Fruit fly (Drosophila melanogaster) whole organism, embryonic: ENCODE data around the gene Sec15.

Source experiments
- Asciz ChIP-seq: fragments of 200-800 bp; sonication (Bioruptor generic); optimal IDR thresholded peaks from 2 replicates; lab custom pipeline; 2017; ENCODE audit warnings: missing biosample characterization, mild to moderate bottlenecking, missing genetic modification characterization, missing genetic modification reagents
- Dll ChIP-seq: fragments of 200-800 bp; sonication (Bioruptor generic); IDR thresholded peaks from 4 replicates; pipeline ENCODE4 v1.3.6; 2022; ENCODE audit warnings: missing biosample characterization, missing genetic modification characterization; ENCODE audit not compliant: partially characterized antibody
- al ChIP-seq: fragments of 200-800 bp; sonication (Bioruptor generic); IDR thresholded peaks from 2 replicates; pipeline ENCODE4 v1.3.6; 2022; ENCODE audit warnings: missing biosample characterization, missing genetic modification characterization
- ranshi ChIP-seq: fragments of 200-800 bp; sonication (Bioruptor generic); IDR thresholded peaks from 2 replicates; pipeline ENCODE4 v1.3.6; 2022; ENCODE audit warnings: missing biosample characterization, missing genetic modification characterization

DNA sequence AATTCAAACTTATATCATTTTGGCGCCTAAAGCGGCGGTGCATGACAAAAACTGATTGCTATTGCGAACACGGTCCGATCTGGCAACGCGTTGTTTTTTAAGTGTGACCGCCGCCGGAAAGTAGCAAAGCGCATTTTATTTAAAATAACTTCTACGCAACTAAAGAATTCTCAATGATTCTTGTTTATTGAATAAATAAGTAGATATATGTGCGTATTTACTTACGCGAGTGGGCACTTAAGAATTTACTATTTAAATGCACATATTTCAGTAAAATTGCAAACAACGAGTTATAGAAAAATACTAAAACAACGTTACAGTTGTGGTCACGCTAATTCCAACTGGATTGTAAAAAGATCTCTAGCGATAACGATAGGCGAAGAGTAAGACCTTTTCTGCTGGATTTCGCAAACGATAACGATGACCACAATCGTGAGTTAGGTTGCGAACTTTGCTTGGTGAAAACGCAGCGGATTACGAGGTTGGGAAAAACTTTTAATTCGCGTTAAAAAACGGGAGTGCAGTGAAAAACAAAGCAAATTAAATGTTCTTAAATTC, 48.2 kb upstream of the Sec15 start:
- TF ChIP-seq Dll, result peak; percentile 71
- no peak for TF ChIP-seq ranshi (GFP tag; lab: Robert Waterston, UW)
- no peak for TF ChIP-seq Asciz (GFP tag; lab: Kevin White, UChicago)
- no peak for TF ChIP-seq al (GFP tag; lab: Robert Waterston, UW)
